Fruit fly (Drosophila melanogaster) whole organism, embryonic: ENCODE measurements around the gene Neu2.

ENCODE experiments used
- Antp ChIP-seq: fragments of 200-800 bp; sonication (Bioruptor generic); optimal IDR thresholded peaks from 3 replicates; lab custom pipeline; 2016; ENCODE audit warnings: missing biosample characterization, missing genetic modification characterization
- CG12155 ChIP-seq: fragments of 200-800 bp; sonication (Bioruptor generic); optimal IDR thresholded peaks from 3 replicates; lab custom pipeline; 2016; ENCODE audit warnings: missing biosample characterization, missing genetic modification characterization
- CG13287 ChIP-seq: fragments of 200-800 bp; sonication (Bioruptor generic); IDR thresholded peaks from 2 replicates; pipeline ENCODE4 v1.3.6; 2022; ENCODE audit warnings: missing biosample characterization, missing genetic modification characterization; ENCODE audit not compliant: partially characterized antibody
- CG13624 ChIP-seq: fragments of 200-800 bp; sonication (Bioruptor generic); optimal IDR thresholded peaks from 2 replicates; lab custom pipeline; 2016; ENCODE audit warnings: missing biosample characterization, missing genetic modification characterization
- CG1603 ChIP-seq: fragments of 200-800 bp; sonication (Bioruptor generic); optimal IDR thresholded peaks from 2 replicates; lab custom pipeline; 2019; ENCODE audit warnings: missing biosample characterization, mild to moderate bottlenecking, missing genetic modification characterization, moderate library complexity
- CG16815 ChIP-seq: fragments of 200-800 bp; sonication (Bioruptor generic); optimal IDR thresholded peaks from 3 replicates; lab custom pipeline; 2017; ENCODE audit warnings: missing biosample characterization, mild to moderate bottlenecking, missing genetic modification characterization
- CG17328 ChIP-seq: fragments of 200-800 bp; sonication (Bioruptor generic); IDR thresholded peaks from 2 replicates; pipeline ENCODE4 v1.3.6; 2022; ENCODE audit warnings: missing biosample characterization, missing genetic modification characterization
- CG17829 ChIP-seq: fragments of 200-800 bp; optimal IDR thresholded peaks from 2 replicates; lab custom pipeline; 2019; ENCODE audit warnings: missing biosample characterization, mild to moderate bottlenecking, missing genetic modification characterization, moderate library complexity
- CG18619 ChIP-seq: fragments of 200-800 bp; sonication (Bioruptor generic); optimal IDR thresholded peaks from 3 replicates; lab custom pipeline; 2017; ENCODE audit warnings: missing biosample characterization, mild to moderate bottlenecking, missing genetic modification characterization
- CG30020 ChIP-seq: fragments of 200-800 bp; optimal IDR thresholded peaks from 2 replicates; lab custom pipeline; 2019; ENCODE audit warnings: missing biosample characterization, mild to moderate bottlenecking, missing genetic modification characterization, moderate library complexity
- CG30431 ChIP-seq: fragments of 200-800 bp; sonication (Bioruptor generic); optimal IDR thresholded peaks from 2 replicates; lab custom pipeline; 2017; ENCODE audit warnings: missing biosample characterization, missing genetic modification characterization
- CG3281 ChIP-seq: fragments of 200-800 bp; sonication (Bioruptor generic); optimal IDR thresholded peaks from 3 replicates; lab custom pipeline; 2017; ENCODE audit warnings: missing biosample characterization, mild to moderate bottlenecking, missing genetic modification characterization
- CG3838 ChIP-seq: fragments of 200-800 bp; sonication (Bioruptor generic); optimal IDR thresholded peaks from 3 replicates; lab custom pipeline; 2016; ENCODE audit warnings: missing biosample characterization, missing genetic modification characterization
- CG6654 ChIP-seq: fragments of 200-800 bp; sonication (Bioruptor generic); optimal IDR thresholded peaks from 2 replicates; lab custom pipeline; 2017; ENCODE audit warnings: missing biosample characterization, mild to moderate bottlenecking, missing genetic modification characterization
- CG8089 ChIP-seq: fragments of 200-800 bp; sonication (Bioruptor generic); optimal IDR thresholded peaks from 3 replicates; lab custom pipeline; 2016; ENCODE audit warnings: missing biosample characterization, missing genetic modification characterization
- CG9932 ChIP-seq: fragments of 200-800 bp; sonication (Bioruptor generic); IDR thresholded peaks from 2 replicates; pipeline ENCODE4 v1.3.6; 2022; ENCODE audit warnings: missing biosample characterization, missing genetic modification characterization
- Dll ChIP-seq: fragments of 200-800 bp; sonication (Bioruptor generic); IDR thresholded peaks from 4 replicates; pipeline ENCODE4 v1.3.6; 2022; ENCODE audit warnings: missing biosample characterization, missing genetic modification characterization; ENCODE audit not compliant: partially characterized antibody
- Elba2 ChIP-seq: fragments of 200-800 bp; sonication (Bioruptor generic); optimal IDR thresholded peaks from 3 replicates; lab custom pipeline; 2016; ENCODE audit warnings: missing biosample characterization, missing genetic modification characterization
- GATAe ChIP-seq: fragments of 200-800 bp; sonication (Bioruptor generic); conservative IDR thresholded peaks from 2 replicates; pipeline ENCODE4 v1.3.6; 2022; ENCODE audit warnings: missing biosample characterization, missing genetic modification characterization
- HLH4C ChIP-seq: fragments of 200-800 bp; sonication (Bioruptor generic); IDR thresholded peaks from 3 replicates; pipeline ENCODE4 v1.3.6; 2022; ENCODE audit warnings: missing biosample characterization, missing genetic modification characterization; ENCODE audit not compliant: partially characterized antibody
- Hr51 ChIP-seq, 2 experiments: fragments of 200-800 bp; sonication (Bioruptor generic); optimal IDR thresholded peaks; 2 replicates in 1 of 2; 3 replicates in 1 of 2; lab custom pipeline; 2016 to 2018; ENCODE audit warnings: missing biosample characterization in 2 of 2, missing genetic modification characterization in 2 of 2, mild to moderate bottlenecking in 1 of 2, moderate library complexity in 1 of 2
- Hr78 ChIP-seq, 2 experiments: fragments of 200-800 bp in 1 of 2; fragments of >200 bp in 1 of 2; sonication (Bioruptor generic) in 1 of 2; optimal IDR thresholded peaks; 2 replicates each; lab custom pipeline; 2017 to 2019; ENCODE audit warnings: missing biosample characterization in 2 of 2, missing genetic modification characterization in 2 of 2, mild to moderate bottlenecking in 1 of 2, moderate library complexity in 1 of 2
- Lhr ChIP-seq: fragments of 200-800 bp; sonication (Bioruptor generic); optimal IDR thresholded peaks from 3 replicates; lab custom pipeline; 2017; ENCODE audit warnings: mild to moderate bottlenecking, missing biosample characterization, missing genetic modification reagents, missing genetic modification characterization
- MTF-1 ChIP-seq: fragments of 200-800 bp; sonication (Bioruptor generic); optimal IDR thresholded peaks from 2 replicates; lab custom pipeline; 2018; ENCODE audit warnings: missing biosample characterization, mild to moderate bottlenecking, missing genetic modification characterization, borderline replicate concordance
- Oli ChIP-seq: fragments of 200-800 bp; sonication (Bioruptor generic); optimal IDR thresholded peaks from 2 replicates; lab custom pipeline; 2018; ENCODE audit warnings: missing biosample characterization, mild to moderate bottlenecking, missing genetic modification characterization, moderate library complexity
- PHDP ChIP-seq: fragments of 200-800 bp; sonication (Bioruptor generic); optimal IDR thresholded peaks from 3 replicates; lab custom pipeline; 2018; ENCODE audit warnings: missing biosample characterization, mild to moderate bottlenecking, missing genetic modification characterization, moderate library complexity
- Xrp1 ChIP-seq: fragments of 200-800 bp; sonication (Bioruptor generic); IDR thresholded peaks from 2 replicates; pipeline ENCODE4 v1.3.6; 2022; ENCODE audit warnings: missing biosample characterization, missing genetic modification characterization
- ab ChIP-seq: fragments of 200-800 bp; sonication (Bioruptor generic); optimal IDR thresholded peaks from 2 replicates; lab custom pipeline; 2016; ENCODE audit warnings: missing biosample characterization, missing genetic modification characterization
- aop ChIP-seq: fragments of 200-800 bp; sonication (Bioruptor generic); IDR thresholded peaks from 2 replicates; pipeline ENCODE4 v1.3.6; 2022; ENCODE audit warnings: missing biosample characterization, missing genetic modification characterization
- ci ChIP-seq: fragments of 200-800 bp; sonication (Bioruptor generic); IDR thresholded peaks from 3 replicates; pipeline ENCODE4 v1.3.6; 2022; ENCODE audit warnings: missing biosample characterization, missing genetic modification characterization
- emc ChIP-seq: fragments of 200-800 bp; sonication (Bioruptor generic); optimal IDR thresholded peaks from 2 replicates; lab custom pipeline; 2016; ENCODE audit warnings: missing biosample characterization, missing genetic modification characterization
- en ChIP-seq: fragments of 200-800 bp; sonication (Bioruptor generic); optimal IDR thresholded peaks from 2 replicates; lab custom pipeline; 2016; ENCODE audit warnings: missing biosample characterization, missing genetic modification characterization
- ewg ChIP-seq: fragments of 200-800 bp; sonication (Bioruptor generic); optimal IDR thresholded peaks from 3 replicates; lab custom pipeline; 2017; ENCODE audit warnings: mild to moderate bottlenecking, missing biosample characterization, missing genetic modification reagents, missing genetic modification characterization
- gcm2 ChIP-seq: fragments of 200-800 bp; sonication (Bioruptor generic); optimal IDR thresholded peaks from 2 replicates; lab custom pipeline; 2016; ENCODE audit warnings: missing biosample characterization, missing genetic modification characterization
- inv ChIP-seq: fragments of 200-800 bp; sonication (Bioruptor generic); IDR thresholded peaks from 2 replicates; pipeline ENCODE4 v1.3.6; 2022; ENCODE audit warnings: missing biosample characterization, missing genetic modification characterization; ENCODE audit not compliant: partially characterized antibody
- kah ChIP-seq: fragments of 200-800 bp; sonication (Bioruptor generic); optimal IDR thresholded peaks from 2 replicates; lab custom pipeline; 2018; ENCODE audit warnings: missing biosample characterization, mild to moderate bottlenecking, missing genetic modification characterization
- lab ChIP-seq: fragments of 200-800 bp; sonication (Bioruptor generic); optimal IDR thresholded peaks from 3 replicates; lab custom pipeline; 2017; ENCODE audit warnings: missing biosample characterization, missing genetic modification characterization, mild to moderate bottlenecking, moderate library complexity, missing genetic modification reagents
- lov ChIP-seq, 2 experiments: fragments of 200-800 bp in 1 of 2; fragments of >200 bp in 1 of 2; sonication (Bioruptor generic) in 1 of 2; IDR thresholded peaks in 1 of 2; optimal IDR thresholded peaks in 1 of 2; 2 replicates in 1 of 2; 3 replicates in 1 of 2; pipeline versions ENCODE4 v1.3.6 to Lab custom; 2017 to 2022; ENCODE audit warnings: missing biosample characterization in 1 of 2, missing genetic modification characterization in 1 of 2
- pfk ChIP-seq: fragments of 200-800 bp; sonication (Bioruptor generic); optimal IDR thresholded peaks from 2 replicates; lab custom pipeline; 2018; ENCODE audit warnings: missing biosample characterization, mild to moderate bottlenecking, missing genetic modification characterization, moderate library complexity
- pnt ChIP-seq: fragments of 200-800 bp; sonication (Bioruptor generic); optimal IDR thresholded peaks from 3 replicates; lab custom pipeline; 2016; ENCODE audit warnings: missing biosample characterization, missing genetic modification characterization
- sisA ChIP-seq: fragments of 200-800 bp; sonication (Bioruptor generic); IDR thresholded peaks from 2 replicates; pipeline ENCODE4 v1.3.6; 2022; ENCODE audit warnings: missing biosample characterization, missing genetic modification characterization
- slbo ChIP-seq: fragments of 200-800 bp; sonication (Bioruptor generic); IDR thresholded peaks from 2 replicates; pipeline ENCODE4 v1.3.6; 2022; ENCODE audit warnings: missing biosample characterization, missing genetic modification characterization
- slou ChIP-seq: fragments of 200-800 bp; sonication (Bioruptor generic); optimal IDR thresholded peaks from 3 replicates; lab custom pipeline; 2016; ENCODE audit warnings: missing biosample characterization, missing genetic modification characterization
- sob ChIP-seq: fragments of 200-800 bp; sonication (Bioruptor generic); IDR thresholded peaks from 2 replicates; pipeline ENCODE4 v1.3.6; 2022; ENCODE audit warnings: missing biosample characterization, missing genetic modification characterization
- tio ChIP-seq: fragments of 200-800 bp; sonication (Bioruptor generic); optimal IDR thresholded peaks from 2 replicates; lab custom pipeline; 2017; ENCODE audit warnings: missing biosample characterization, missing genetic modification characterization, inconsistent platforms
- vnd ChIP-seq: fragments of 200-800 bp; sonication (Bioruptor generic); IDR thresholded peaks from 3 replicates; pipeline ENCODE4 v1.3.6; 2022; ENCODE audit warnings: missing biosample characterization, missing genetic modification characterization; ENCODE audit not compliant: partially characterized antibody

The Neu2 gene

dm6 chr3L:21539245-21540196 lies 49.1 kb upstream of the Neu2 start, which contains the start of the genes COX8 and VhaM9.7-b (continued):
- no peak for TF ChIP-seq MTF-1
- peak; percentile 75 for TF ChIP-seq CG30020 (tag; lab: Kevin White, UChicago)
- peak; percentile 59 for TF ChIP-seq CG1603 (tag; lab: Kevin White, UChicago)
- TF ChIP-seq ewg (GFP tag; lab: Kevin White, UChicago), result no peak
- no peak for TF ChIP-seq lab
- peak; percentile 57 for TF ChIP-seq slou
- peak; percentile 10 for TF ChIP-seq kah
- peak; percentile 42 for TF ChIP-seq Elba2 (GFP tag; lab: Kevin White, UChicago)
- TF ChIP-seq en, result no peak
- peak; percentile 65; the same call in 1 of the 3 replicates for TF ChIP-seq vnd
- TF ChIP-seq CG6654 (GFP tag; lab: Kevin White, UChicago), result no peak
- TF ChIP-seq pnt (GFP tag; lab: Kevin White, UChicago), result peak; percentile 59
- TF ChIP-seq CG3281, result peak; percentile 45
- peak; percentile 12 for TF ChIP-seq emc (GFP tag; lab: Kevin White, UChicago)
- peak in 1 of 2 experiments; percentile 30 for TF ChIP-seq Hr51 (GFP tag; optimal IDR thresholded peaks at IDR 0.05; lab: Kevin White, UChicago)
- TF ChIP-seq aop (GFP tag; lab: Robert Waterston, UW), result peak; percentile 11; the same call in 1 of the 2 replicates
- TF ChIP-seq CG30431 (GFP tag; lab: Kevin White, UChicago), result no peak
- TF ChIP-seq sob (GFP tag; lab: Robert Waterston, UW), result peak; percentile 67
- TF ChIP-seq inv (GFP tag; lab: Robert Waterston, UW), result peak; percentile 65; the same call in 1 of the 2 replicates
- peak; percentile 46 for TF ChIP-seq Antp
- no peak for TF ChIP-seq Oli (tag; lab: Kevin White, UChicago)
- TF ChIP-seq Dll (GFP tag; lab: Robert Waterston, UW), result peak; percentile 80
- peak; percentile 88 for TF ChIP-seq CG9932 (GFP tag; lab: Robert Waterston, UW)
- TF ChIP-seq HLH4C (GFP tag; lab: Robert Waterston, UW), result peak; percentile 60; the same call in 2 of the 3 replicates
- TF ChIP-seq sisA (GFP tag; lab: Robert Waterston, UW), result no peak
- peak; percentile 58 for TF ChIP-seq PHDP
- no peak for TF ChIP-seq gcm2 (GFP tag; lab: Kevin White, UChicago)
- TF ChIP-seq GATAe (GFP tag; lab: Robert Waterston, UW), result no peak
- TF ChIP-seq slbo (GFP tag; lab: Robert Waterston, UW), result peak; percentile 80
- peak; percentile 35 for TF ChIP-seq CG8089 (GFP tag; lab: Kevin White, UChicago)
- no peak for TF ChIP-seq Hr78 (GFP tag; optimal IDR thresholded peaks at IDR 0.05; lab: Kevin White, UChicago)
- TF ChIP-seq pfk (GFP tag; lab: Kevin White, UChicago), result peak; percentile 24
- TF ChIP-seq tio (GFP tag; lab: Kevin White, UChicago), result peak; percentile 27
- peak; percentile 32 for TF ChIP-seq ab (GFP tag; lab: Kevin White, UChicago)
- TF ChIP-seq CG17829 (tag; lab: Kevin White, UChicago), result peak; percentile 40
- TF ChIP-seq CG13287, result peak; percentile 60
- TF ChIP-seq CG16815 (GFP tag; lab: Kevin White, UChicago), result peak; percentile 45
- peak; percentile 40 for TF ChIP-seq CG18619 (GFP tag; lab: Kevin White, UChicago)
- peak; percentile 65 for TF ChIP-seq CG12155
- peak; percentile 56 for TF ChIP-seq CG13624 (GFP tag; lab: Kevin White, UChicago)
- peak; percentile 63 for TF ChIP-seq ci (GFP tag; lab: Robert Waterston, UW)
- TF ChIP-seq lov (optimal IDR thresholded peaks at IDR 0.05; lab: Kevin White, UChicago), result no peak
- 0 out of 3 replicates have a peak, but pooled peaks have one; percentile 8 for TF ChIP-seq lov (GFP tag; IDR thresholded peaks at IDR 0.05; lab: Robert Waterston, UW)
- peak; percentile 10; the same call in 1 of the 2 replicates for TF ChIP-seq Xrp1
- peak; percentile 13 for TF ChIP-seq CG3838 (GFP tag; lab: Kevin White, UChicago)
- 0 out of 2 replicates have a peak, but pooled peaks have one; percentile 6 for TF ChIP-seq CG17328 (GFP tag; lab: Robert Waterston, UW)
- peak; percentile 61 for TF ChIP-seq Lhr (GFP tag; lab: Kevin White, UChicago)
